Fruit fly (Drosophila melanogaster): Measurements from ENCODE around the gene BicD.

Gene BicD

DNA sequence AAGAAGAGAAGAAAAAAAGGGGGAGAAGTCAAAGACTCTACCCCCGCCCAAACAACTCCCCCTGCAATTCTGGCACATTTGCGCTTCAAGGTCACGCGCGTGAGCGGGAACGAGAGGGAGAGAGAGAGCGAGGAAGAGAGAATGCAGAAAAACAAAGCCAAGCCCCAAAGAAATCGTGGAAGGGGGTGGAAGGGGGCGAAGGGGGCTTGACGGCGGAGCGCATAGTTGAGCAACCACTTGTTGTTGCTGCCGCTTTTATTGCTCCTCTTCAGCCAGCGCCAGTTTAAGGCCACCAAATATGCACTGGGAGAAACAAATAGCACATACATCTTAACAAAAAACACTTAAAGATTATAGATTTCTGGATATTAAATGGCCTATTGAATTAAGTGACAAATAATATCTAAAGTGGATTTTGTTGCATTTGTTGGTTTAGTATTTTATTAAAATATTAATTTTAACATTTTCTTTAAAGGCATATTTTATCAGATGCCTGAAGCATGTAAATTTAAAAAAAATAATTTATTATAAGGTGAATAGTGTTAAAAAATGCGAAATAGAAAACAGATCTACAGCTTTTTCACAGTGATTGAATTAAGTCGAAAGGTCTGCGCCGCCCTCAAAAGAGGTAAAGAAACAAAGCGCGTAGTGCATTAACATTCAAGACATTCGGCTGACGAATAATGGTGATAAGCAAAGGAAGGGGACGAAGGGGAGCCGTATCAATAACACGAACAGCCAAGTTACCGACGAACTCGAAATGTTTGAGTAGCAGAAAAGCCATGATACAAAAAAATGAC, 43.0 kb downstream of the BicD start (continued):
- TF ChIP-seq prd (optimal IDR thresholded peaks at IDR 0.05) (no peak), prd (GFP tag; IDR thresholded peaks at IDR 0.05) (peak; percentile 92), mam (GFP tag; optimal IDR thresholded peaks at IDR 0.05) (peak; percentile 56), CG4820 (GFP tag; optimal IDR thresholded peaks at IDR 0.05) (peak; percentile 34), CG12219 (GFP tag; optimal IDR thresholded peaks at IDR 0.05) (peak; percentile 89), hth (optimal IDR thresholded peaks at IDR 0.05) (no peak), Fer2 (tag; optimal IDR thresholded peaks at IDR 0.05) (peak; percentile 88), Oli (tag; optimal IDR thresholded peaks at IDR 0.05) (peak; percentile 98), run (tag; optimal IDR thresholded peaks at IDR 0.05) (peak; percentile 75), CG9609 (GFP tag; optimal IDR thresholded peaks at IDR 0.05) (peak; percentile 34), CG10462 (GFP tag; optimal IDR thresholded peaks at IDR 0.05) (peak; percentile 29), grn (GFP tag; optimal IDR thresholded peaks at IDR 0.05) (no peak), inv (GFP tag; IDR thresholded peaks at IDR 0.05; ENCODE audit: partially characterized antibody) (no peak), Side (GFP tag; optimal IDR thresholded peaks at IDR 0.05) (peak; percentile 30), CG9215 (GFP tag; IDR thresholded peaks at IDR 0.05) (peak; percentile 84), sob (GFP tag; IDR thresholded peaks at IDR 0.05) (peak; percentile 54; the same call in 1 of the 2 replicates), Aef1 (GFP tag; IDR thresholded peaks at IDR 0.05) (peak; percentile 94), CG14050 (GFP tag; IDR thresholded peaks at IDR 0.05) (peak; percentile 80), BEAF-32 (GFP tag; optimal IDR thresholded peaks at IDR 0.05) (no peak), CG16813 (GFP tag; IDR thresholded peaks at IDR 0.05; ENCODE audit: partially characterized antibody) (no peak), crc (GFP tag; optimal IDR thresholded peaks at IDR 0.05) (peak; percentile 9), CG11456 (GFP tag; IDR thresholded peaks at IDR 0.05) (no peak), her (GFP tag; optimal IDR thresholded peaks at IDR 0.05) (no peak), CG14667 (GFP tag; IDR thresholded peaks at IDR 0.05) (peak; percentile 90), TFAM (GFP tag; optimal IDR thresholded peaks at IDR 0.05) (peak; percentile 78), CG17385 (GFP tag; optimal IDR thresholded peaks at IDR 0.05) (peak; percentile 94), CG7839 (tag; optimal IDR thresholded peaks at IDR 0.05) (peak; percentile 94), NC2β (GFP tag; optimal IDR thresholded peaks at IDR 0.05) (peak; percentile 34), jigr1 (GFP tag; IDR thresholded peaks at IDR 0.05) (peak; percentile 93; the same call in 2 of the 3 replicates), CG12155 (GFP tag; optimal IDR thresholded peaks at IDR 0.05) (peak; percentile 87), CG30431 (GFP tag; optimal IDR thresholded peaks at IDR 0.05) (peak; percentile 44), ATbp (GFP tag; optimal IDR thresholded peaks at IDR 0.05) (peak; percentile 94), CG11247 (GFP tag; IDR thresholded peaks at IDR 0.05) (peak; percentile 40; the same call in 1 of the 2 replicates), vfl (GFP tag; optimal IDR thresholded peaks at IDR 0.05) (peak; percentile 22), maf-S (GFP tag; optimal IDR thresholded peaks at IDR 0.05) (peak; percentile 25), CG18619 (GFP tag; optimal IDR thresholded peaks at IDR 0.05) (peak; percentile 79), Oaz (GFP tag; IDR thresholded peaks at IDR 0.05) (peak; percentile 87), fu2 (GFP tag; optimal IDR thresholded peaks at IDR 0.05) (peak; percentile 38), slp2 (GFP tag; optimal IDR thresholded peaks at IDR 0.05) (peak; percentile 41), CG34376 (GFP tag; optimal IDR thresholded peaks at IDR 0.05) (peak; percentile 62), Med (GFP tag) (peak; percentile 74), sna (GFP tag; IDR thresholded peaks at IDR 0.05; ENCODE audit: partially characterized antibody) (no peak), ap (GFP tag; IDR thresholded peaks at IDR 0.05) (peak; percentile 92), Atf3 (GFP tag; optimal IDR thresholded peaks at IDR 0.05) (peak; percentile 50), trh (GFP tag; optimal IDR thresholded peaks at IDR 0.05) (peak; percentile 16), CG9876 (GFP tag; optimal IDR thresholded peaks at IDR 0.05) (no peak), CG3726 (GFP tag; IDR thresholded peaks at IDR 0.05) (peak; percentile 91), Hmr (GFP tag; optimal IDR thresholded peaks at IDR 0.05) (peak; percentile 95), Bteb2 (GFP tag; optimal IDR thresholded peaks at IDR 0.05) (peak; percentile 69), Hr51 (GFP tag; optimal IDR thresholded peaks at IDR 0.05) (peak; percentile 5 to 97)

Measured in whole organism, embryonic.